Worm (Caenorhabditis elegans) whole organism, L2 larva: Measurements from ENCODE around the gene sec-10.

Experiments
- F13H6.1 ChIP-seq: sonication (generic microtip); optimal IDR thresholded peaks from 2 replicates; lab custom pipeline; 2016; ENCODE audit warnings: missing genetic modification characterization, missing compliant biosample characterization
- R02D3.7 ChIP-seq: fragments of 150-350 bp; optimal IDR thresholded peaks from 2 replicates; lab custom pipeline; 2014; ENCODE audit warnings: missing biosample characterization, missing genetic modification characterization
- Y55F3AM.14 ChIP-seq: fragments of 200-800 bp; sonication (Bioruptor generic); optimal IDR thresholded peaks from 2 replicates; lab custom pipeline; 2018; ENCODE audit warnings: mild to moderate bottlenecking, missing genetic modification characterization, missing compliant biosample characterization
- ZK546.5 ChIP-seq: sonication (generic microtip); optimal IDR thresholded peaks from 2 replicates; lab custom pipeline; 2017; ENCODE audit warnings: missing biosample characterization, missing genetic modification characterization
- alr-1 ChIP-seq: fragments of 150-350 bp; optimal IDR thresholded peaks from 2 replicates; lab custom pipeline; 2014; ENCODE audit warnings: missing biosample characterization, missing genetic modification characterization
- aly-2 ChIP-seq: fragments of 150-350 bp; optimal IDR thresholded peaks from 2 replicates; lab custom pipeline; 2014; ENCODE audit warnings: missing biosample characterization, missing genetic modification characterization
- ama-1 ChIP-seq: fragments of 150-350 bp; optimal IDR thresholded peaks from 2 replicates; lab custom pipeline; 2018; ENCODE audit warnings: inconsistent platforms
- blmp-1 ChIP-seq: sonication (generic microtip); optimal IDR thresholded peaks from 2 replicates; lab custom pipeline; 2017; ENCODE audit warnings: missing genetic modification characterization, mild to moderate bottlenecking, missing compliant biosample characterization, antibody characterized with exemption, moderate library complexity; ENCODE audit not compliant: insufficient read depth
- ceh-16 ChIP-seq: fragments of 150-350 bp; optimal IDR thresholded peaks from 2 replicates; lab custom pipeline; 2014; ENCODE audit warnings: missing biosample characterization, missing genetic modification characterization
- ceh-82 ChIP-seq: fragments of 150-350 bp; optimal IDR thresholded peaks from 2 replicates; lab custom pipeline; 2014; ENCODE audit warnings: missing biosample characterization, missing genetic modification characterization
- crh-2 ChIP-seq: sonication (generic microtip); optimal IDR thresholded peaks from 2 replicates; lab custom pipeline; 2017; ENCODE audit warnings: missing biosample characterization, missing genetic modification characterization
- dmd-4 ChIP-seq: sonication (generic microtip); optimal IDR thresholded peaks from 2 replicates; lab custom pipeline; 2017; ENCODE audit warnings: missing biosample characterization, missing genetic modification characterization
- elt-1 ChIP-seq: fragments of 150-350 bp; optimal IDR thresholded peaks from 2 replicates; lab custom pipeline; 2014; ENCODE audit warnings: missing biosample characterization, missing genetic modification characterization
- fos-1 ChIP-seq: fragments of 150-350 bp; optimal IDR thresholded peaks from 2 replicates; lab custom pipeline; 2014; ENCODE audit warnings: missing biosample characterization, missing genetic modification characterization
- gmeb-1 ChIP-seq: fragments of 150-350 bp; optimal IDR thresholded peaks from 2 replicates; lab custom pipeline; 2014; ENCODE audit warnings: missing biosample characterization, missing genetic modification characterization
- lin-13 ChIP-seq: fragments of 150-350 bp; optimal IDR thresholded peaks from 2 replicates; lab custom pipeline; 2014; ENCODE audit warnings: missing biosample characterization, missing genetic modification reagents, missing genetic modification characterization
- lsy-2 ChIP-seq, 2 experiments: fragments of 150-350 bp in 1 of 2; sonication (generic microtip) in 1 of 2; optimal IDR thresholded peaks; 2 replicates each; lab custom pipeline; 2014 to 2017; ENCODE audit warnings: missing biosample characterization in 2 of 2, missing genetic modification characterization in 2 of 2
- mdl-1 ChIP-seq, 2 experiments: fragments of 150-350 bp in 1 of 2; sonication (generic microtip) in 1 of 2; optimal IDR thresholded peaks; 2 replicates each; lab custom pipeline; 2017; ENCODE audit warnings: missing biosample characterization in 2 of 2, missing genetic modification characterization in 2 of 2
- nhr-10 ChIP-seq: sonication (generic microtip); optimal IDR thresholded peaks from 2 replicates; lab custom pipeline; 2017; ENCODE audit warnings: missing biosample characterization, missing genetic modification characterization
- nhr-21 ChIP-seq: fragments of 150-350 bp; optimal IDR thresholded peaks from 2 replicates; lab custom pipeline; 2014; ENCODE audit warnings: missing biosample characterization, missing genetic modification characterization
- nhr-23 ChIP-seq: fragments of 150-350 bp; optimal IDR thresholded peaks from 2 replicates; lab custom pipeline; 2014; ENCODE audit warnings: missing biosample characterization, missing genetic modification reagents, missing genetic modification characterization
- nhr-237 ChIP-seq: fragments of 150-350 bp; optimal IDR thresholded peaks from 2 replicates; lab custom pipeline; 2014; ENCODE audit warnings: missing biosample characterization, missing genetic modification characterization
- nhr-25 ChIP-seq: fragments of 150-350 bp; sonication (generic microtip); optimal IDR thresholded peaks from 3 replicates; lab custom pipeline; 2014; ENCODE audit warnings: missing biosample characterization, missing genetic modification characterization
- nhr-6 ChIP-seq: fragments of 150-350 bp; optimal IDR thresholded peaks from 2 replicates; lab custom pipeline; 2014; ENCODE audit warnings: missing biosample characterization, missing genetic modification characterization
- skn-1 ChIP-seq: sonication (generic microtip); optimal IDR thresholded peaks from 2 replicates; lab custom pipeline; 2017; ENCODE audit warnings: missing biosample characterization, missing genetic modification characterization
- sma-3 ChIP-seq: sonication (generic microtip); optimal IDR thresholded peaks from 2 replicates; lab custom pipeline; 2016; ENCODE audit warnings: missing genetic modification reagents, missing genetic modification characterization, missing compliant biosample characterization
- sma-9 ChIP-seq, 2 experiments: fragments of 150-350 bp in 1 of 2; sonication (generic microtip) in 1 of 2; optimal IDR thresholded peaks; 2 replicates each; lab custom pipeline; 2014 to 2016; ENCODE audit warnings: missing genetic modification characterization in 2 of 2, mild to moderate bottlenecking in 1 of 2, missing biosample characterization in 1 of 2, missing compliant biosample characterization in 1 of 2, missing genetic modification reagents in 1 of 2, moderate library complexity in 1 of 2
- snpc-4 ChIP-seq: fragments of 150-350 bp; optimal IDR thresholded peaks from 2 replicates; lab custom pipeline; 2014; ENCODE audit warnings: missing biosample characterization, missing genetic modification characterization
- ztf-11 ChIP-seq: sonication (generic microtip); optimal IDR thresholded peaks from 2 replicates; lab custom pipeline; 2017; ENCODE audit warnings: missing biosample characterization, missing genetic modification characterization
- ztf-4 ChIP-seq: fragments of 150-350 bp; optimal IDR thresholded peaks from 2 replicates; lab custom pipeline; 2014; ENCODE audit warnings: missing biosample characterization, missing genetic modification characterization

Gene sec-10

ce11 chrIV:7815683-7816183 is 33.4 kb upstream of the sec-10 start, which contains the start of gene cdgs-1 (continued):
- no peak for TF ChIP-seq Y55F3AM.14 (GFP tag; lab: Kevin White, UChicago)
- TF ChIP-seq ztf-4 (tag; lab: Kevin White, UChicago): no peak
- no peak for TF ChIP-seq nhr-6 (tag; lab: Kevin White, UChicago)
- peak; percentile 20 for TF ChIP-seq fos-1 (tag; lab: Kevin White, UChicago)
- TF ChIP-seq snpc-4 (tag; lab: Kevin White, UChicago): no peak
- no peak for TF ChIP-seq lin-13 (GFP tag; lab: Kevin White, UChicago)

- no peak for TF ChIP-seq nhr-21 (tag; lab: Kevin White, UChicago)
- no peak for TF ChIP-seq ztf-11 (tag; lab: Kevin White, UChicago)
- no peak for TF ChIP-seq ztf-4 (tag; lab: Kevin White, UChicago)
- no peak for TF ChIP-seq nhr-6 (tag; lab: Kevin White, UChicago)
- TF ChIP-seq ZK546.5 (tag; lab: Kevin White, UChicago): no peak
- no peak for TF ChIP-seq blmp-1 (tag; lab: Kevin White, UChicago)
- TF ChIP-seq gmeb-1 (tag; lab: Kevin White, UChicago): no peak
- TF ChIP-seq ceh-82 (tag; lab: Kevin White, UChicago): no peak
- TF ChIP-seq ceh-16 (tag; lab: Kevin White, UChicago): no peak
- TF ChIP-seq ama-1 (lab: Kevin White, UChicago): no peak
- TF ChIP-seq, all 48 proteins: peak for 0
Measured at ce11 chrIV:7812709-7813108, 30.4 kb upstream of the sec-10 start, which contains the start of gene zgpa-1. TSS of gene zgpa-1 (minus strand) at chrIV:7812809.

- peak; percentile 59 for TF ChIP-seq elt-1 (tag; lab: Kevin White, UChicago)
- no peak for TF ChIP-seq lsy-2 (tag; optimal IDR thresholded peaks at IDR 0.05; lab: Kevin White, UChicago)
Measured at ce11 chrIV:7808583-7808982, 26.3 kb upstream of the sec-10 start, which contains the start of gene C33H5.1. TSS of gene C33H5.1 (plus strand) at chrIV:7808912.

ce11 chrIV:7804740-7805139 is 22.4 kb upstream of the sec-10 start, which contains the start of gene C33H5.2:
TSS of gene C33H5.2 (plus strand) at chrIV:7805040.
- no peak for TF ChIP-seq sma-3 (GFP tag; lab: Kevin White, UChicago)
- no peak for TF ChIP-seq lin-13 (GFP tag; lab: Kevin White, UChicago)
- no peak for TF ChIP-seq ZK546.5 (tag; lab: Kevin White, UChicago)
- TF ChIP-seq F13H6.1 (tag; lab: Kevin White, UChicago): no peak
- TF ChIP-seq mdl-1 (tag; optimal IDR thresholded peaks at IDR 0.05; lab: Kevin White, UChicago): no peak

ce11 chrIV:7803250-7803649 is 21.0 kb upstream of the sec-10 start, which contains the start of gene C33H5.16:
TSS of gene C33H5.16 (minus strand) at chrIV:7803350.
- TF ChIP-seq nhr-23 (tag; lab: Kevin White, UChicago): no peak
- TF ChIP-seq nhr-25 (tag; lab: Kevin White, UChicago): no peak
- TF ChIP-seq aly-2: no peak
- TF ChIP-seq F13H6.1 (tag; lab: Kevin White, UChicago): no peak
- no peak for TF ChIP-seq R02D3.7 (tag; lab: Kevin White, UChicago)
- TF ChIP-seq crh-2 (tag; lab: Kevin White, UChicago): no peak
- no peak for TF ChIP-seq nhr-6 (tag; lab: Kevin White, UChicago)

ce11 chrIV:7800338-7800737 is 18.0 kb upstream of the sec-10 start:
- TF ChIP-seq blmp-1 (tag; lab: Kevin White, UChicago): no peak
- no peak for TF ChIP-seq mdl-1 (tag; optimal IDR thresholded peaks at IDR 0.05; lab: Kevin White, UChicago)
- TF ChIP-seq skn-1 (tag; lab: Kevin White, UChicago): no peak
- no peak for TF ChIP-seq dmd-4 (tag; lab: Kevin White, UChicago)
- no peak for TF ChIP-seq nhr-6 (tag; lab: Kevin White, UChicago)
- TF ChIP-seq alr-1 (tag; lab: Kevin White, UChicago): no peak
- no peak for TF ChIP-seq nhr-21 (tag; lab: Kevin White, UChicago)
- TF ChIP-seq sma-9 (GFP tag; optimal IDR thresholded peaks at IDR 0.05; lab: Kevin White, UChicago): no peak
- no peak for TF ChIP-seq sma-9 (tag; optimal IDR thresholded peaks at IDR 0.05; lab: Kevin White, UChicago)
- TF ChIP-seq ZK546.5 (tag; lab: Kevin White, UChicago): no peak
- TF ChIP-seq gmeb-1 (tag; lab: Kevin White, UChicago): no peak
- no peak for TF ChIP-seq nhr-10 (tag; lab: Kevin White, UChicago)
- no peak for TF ChIP-seq nhr-23 (tag; lab: Kevin White, UChicago)
- TF ChIP-seq nhr-237 (tag; lab: Kevin White, UChicago): no peak
- no peak for TF ChIP-seq ceh-16 (tag; lab: Kevin White, UChicago)
